Worm (Caenorhabditis elegans) whole organism, L1 larva: Measurements from ENCODE around the gene acs-7.

ENCODE experiments used
- aly-2 ChIP-seq: fragments of 150-350 bp; optimal IDR thresholded peaks from 2 replicates; lab custom pipeline; 2014; ENCODE audit warnings: missing biosample characterization, missing genetic modification characterization
- ama-1 ChIP-seq: fragments of 150-350 bp; optimal IDR thresholded peaks from 2 replicates; lab custom pipeline; 2014
- fkh-8 ChIP-seq: sonication (generic microtip); optimal IDR thresholded peaks from 2 replicates; lab custom pipeline; 2016; ENCODE audit warnings: mild to moderate bottlenecking, missing genetic modification characterization, missing compliant biosample characterization
- hpl-2 ChIP-seq: fragments of 150-350 bp; optimal IDR thresholded peaks from 2 replicates; lab custom pipeline; 2014; ENCODE audit warnings: missing biosample characterization, missing genetic modification reagents, missing genetic modification characterization
- mab-9 ChIP-seq: fragments of 200-800 bp; sonication (Bioruptor generic); IDR thresholded peaks from 2 replicates; pipeline ENCODE4 v1.3.6; 2022; ENCODE audit warnings: missing genetic modification reagents, missing genetic modification characterization, missing compliant biosample characterization
- mep-1 ChIP-seq: fragments of 150-350 bp; optimal IDR thresholded peaks from 2 replicates; lab custom pipeline; 2014; ENCODE audit warnings: missing biosample characterization, missing genetic modification characterization
- nhr-12 ChIP-seq: sonication (generic microtip); optimal IDR thresholded peaks from 2 replicates; lab custom pipeline; 2017; ENCODE audit warnings: missing biosample characterization, missing genetic modification characterization
- pqm-1 ChIP-seq: sonication (generic microtip); optimal IDR thresholded peaks from 3 replicates; lab custom pipeline; 2017; ENCODE audit warnings: missing biosample characterization, missing genetic modification characterization
- rnt-1 ChIP-seq: sonication (generic microtip); optimal IDR thresholded peaks from 2 replicates; lab custom pipeline; 2016; ENCODE audit warnings: mild to moderate bottlenecking, missing genetic modification characterization, moderate library complexity, missing compliant biosample characterization
- skn-1 ChIP-seq: fragments of 150-350 bp; optimal IDR thresholded peaks from 2 replicates; lab custom pipeline; 2014; ENCODE audit warnings: missing biosample characterization, missing genetic modification characterization
- snpc-4 ChIP-seq: fragments of 150-350 bp; optimal IDR thresholded peaks from 2 replicates; lab custom pipeline; 2014; ENCODE audit warnings: missing biosample characterization, missing genetic modification characterization
- xbp-1 ChIP-seq: sonication (generic microtip); optimal IDR thresholded peaks from 2 replicates; lab custom pipeline; 2016; ENCODE audit warnings: missing genetic modification characterization, missing compliant biosample characterization
- ztf-11 ChIP-seq, 2 experiments: sonication (generic microtip); optimal IDR thresholded peaks; 2 replicates each; lab custom pipeline; 2016 to 2017; ENCODE audit warnings: missing genetic modification characterization in 2 of 2, missing biosample characterization in 1 of 2, missing compliant biosample characterization in 1 of 2

DNA sequence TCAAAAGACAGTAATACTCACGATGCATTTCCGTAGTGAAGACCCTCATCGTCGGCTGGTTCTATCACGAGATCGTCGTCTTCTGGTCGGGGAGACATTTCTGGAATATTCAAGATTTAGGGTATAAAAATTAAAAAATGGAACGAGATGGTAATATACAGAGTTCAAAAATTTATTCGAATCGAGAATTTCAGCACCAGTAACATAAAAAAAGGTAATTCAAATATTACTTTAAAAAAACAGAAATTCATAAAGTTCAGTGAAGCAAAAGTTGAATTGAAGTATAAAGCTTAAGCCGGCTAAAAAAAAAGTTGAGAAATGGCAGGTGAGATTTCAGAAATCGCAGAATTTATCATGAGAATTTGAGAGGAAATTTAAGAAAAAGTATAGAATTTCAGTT is 18.4 kb downstream of the acs-7 start, which contains the start of gene cam-1:
- no peak for TF ChIP-seq mab-9 (GFP tag; lab: Robert Waterston, UW)
- TF ChIP-seq ztf-11 (tag; optimal IDR thresholded peaks at IDR 0.05; lab: Kevin White, UChicago): no peak
- no peak for TF ChIP-seq pqm-1 (tag; lab: Kevin White, UChicago)
- TF ChIP-seq xbp-1 (tag; lab: Kevin White, UChicago): no peak
- TF ChIP-seq snpc-4 (tag; lab: Kevin White, UChicago): no peak
- TF ChIP-seq fkh-8: no peak
- no peak for TF ChIP-seq mep-1 (tag; lab: Kevin White, UChicago)
- no peak for TF ChIP-seq rnt-1
- no peak for TF ChIP-seq nhr-12 (tag; lab: Kevin White, UChicago)
- TF ChIP-seq ama-1 (lab: Kevin White, UChicago): no peak
- TF ChIP-seq aly-2 (tag; lab: Kevin White, UChicago): no peak
- TF ChIP-seq hpl-2 (GFP tag; lab: Kevin White, UChicago): no peak
- no peak for TF ChIP-seq skn-1
